Fruit fly (Drosophila melanogaster) whole organism, adult: Measurements from ENCODE around the gene CG7166.

Source experiments
- CG5204 ChIP-seq: fragments of 200-800 bp; sonication (Bioruptor generic); optimal IDR thresholded peaks from 2 replicates; lab custom pipeline; 2016; ENCODE audit warnings: missing biosample characterization, missing genetic modification characterization
- Crg-1 ChIP-seq: fragments of 200-800 bp; sonication (Bioruptor generic); optimal IDR thresholded peaks from 2 replicates; lab custom pipeline; 2016; ENCODE audit warnings: missing biosample characterization, missing genetic modification characterization
- bab1 ChIP-seq: fragments of 200-800 bp; sonication (Bioruptor generic); optimal IDR thresholded peaks from 3 replicates; lab custom pipeline; 2019; ENCODE audit warnings: missing biosample characterization, mild to moderate bottlenecking, missing genetic modification characterization, moderate library complexity
- cnc ChIP-seq, 2 experiments: fragments of >200 bp; optimal IDR thresholded peaks; 2 replicates each; lab custom pipeline; 2017
- pad ChIP-seq: fragments of 200-800 bp; sonication (Bioruptor generic); optimal IDR thresholded peaks from 3 replicates; lab custom pipeline; 2017; ENCODE audit warnings: missing biosample characterization, missing genetic modification characterization, mild to moderate bottlenecking, moderate library complexity, missing genetic modification reagents
- tj ChIP-seq: fragments of 200-800 bp; sonication (Bioruptor generic); optimal IDR thresholded peaks from 3 replicates; lab custom pipeline; 2017; ENCODE audit warnings: missing biosample characterization, mild to moderate bottlenecking, missing genetic modification characterization, moderate library complexity

- TF ChIP-seq Crg-1 (no peak), pad (GFP tag; lab: Kevin White, UChicago) (no peak), cnc (optimal IDR thresholded peaks at IDR 0.05; lab: Kevin White, UChicago) (no peak), CG5204 (GFP tag; lab: Kevin White, UChicago) (no peak), bab1 (GFP tag; lab: Kevin White, UChicago) (no peak), tj (GFP tag; lab: Kevin White, UChicago) (no peak)
Measured at dm6 chr3L:21644607-21645006, 19.2 kb upstream of the CG7166 start, which contains the start of gene CG43980.
